Worm (Caenorhabditis elegans): ENCODE measurements around the gene lipl-6.

The lipl-6 gene

DNA sequence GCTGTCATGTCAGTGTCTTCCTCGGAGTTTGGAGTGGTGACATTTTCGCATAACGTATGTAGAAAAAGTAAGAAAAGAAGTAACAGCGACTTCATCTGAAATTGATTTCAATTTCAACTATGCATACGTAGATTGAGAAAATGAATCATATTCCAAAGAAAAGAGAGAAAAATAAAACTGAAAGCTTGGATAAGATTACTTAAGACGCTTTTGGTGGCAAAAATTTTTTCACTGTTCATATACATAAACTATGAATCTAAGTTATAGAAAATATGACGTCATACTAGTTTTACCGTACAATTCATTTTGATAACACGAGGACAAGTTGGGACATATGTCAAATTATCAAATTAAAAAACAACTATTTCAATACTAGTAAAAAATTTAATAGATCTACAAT lies at the start of gene lipl-6:
Gene lipl-6 (minus strand): TSS at position 101 of the 400 bp plus-strand sequence.
- TF ChIP-seq zip-2 (tag; optimal IDR thresholded peaks at IDR 0.05): no peak
- no peak for TF ChIP-seq spr-3 (GFP tag; optimal IDR thresholded peaks at IDR 0.05)
- TF ChIP-seq hif-1 (tag; optimal IDR thresholded peaks at IDR 0.05): no peak
- no peak for TF ChIP-seq lin-15B (tag; optimal IDR thresholded peaks at IDR 0.05)
- no peak for TF ChIP-seq aha-1 (tag)
- no peak for TF ChIP-seq fkh-10 (GFP tag; optimal IDR thresholded peaks at IDR 0.05)
- TF ChIP-seq unc-62 (GFP tag; optimal IDR thresholded peaks at IDR 0.05 in 1 of 2): no peak
- TF ChIP-seq unc-62 (tag; optimal IDR thresholded peaks at IDR 0.05): no peak
- no peak for TF ChIP-seq D1046.2 (GFP tag; IDR thresholded peaks at IDR 0.05)
- TF ChIP-seq ceh-20 (GFP tag; IDR thresholded peaks at IDR 0.05): no peak
- no peak for TF ChIP-seq nhr-48 (tag; optimal IDR thresholded peaks at IDR 0.05)
- no peak for TF ChIP-seq fos-1 (tag; optimal IDR thresholded peaks at IDR 0.05)
- TF ChIP-seq ceh-44 (GFP tag; IDR thresholded peaks at IDR 0.05): no peak
- TF ChIP-seq lim-7 (GFP tag; IDR thresholded peaks at IDR 0.05): no peak
- no peak for TF ChIP-seq tra-1 (GFP tag; IDR thresholded peaks at IDR 0.05)
- TF ChIP-seq daf-19 (GFP tag; conservative IDR thresholded peaks at IDR 0.05): no peak
- no peak for TF ChIP-seq skn-1 (tag; optimal IDR thresholded peaks at IDR 0.05)

DNA sequence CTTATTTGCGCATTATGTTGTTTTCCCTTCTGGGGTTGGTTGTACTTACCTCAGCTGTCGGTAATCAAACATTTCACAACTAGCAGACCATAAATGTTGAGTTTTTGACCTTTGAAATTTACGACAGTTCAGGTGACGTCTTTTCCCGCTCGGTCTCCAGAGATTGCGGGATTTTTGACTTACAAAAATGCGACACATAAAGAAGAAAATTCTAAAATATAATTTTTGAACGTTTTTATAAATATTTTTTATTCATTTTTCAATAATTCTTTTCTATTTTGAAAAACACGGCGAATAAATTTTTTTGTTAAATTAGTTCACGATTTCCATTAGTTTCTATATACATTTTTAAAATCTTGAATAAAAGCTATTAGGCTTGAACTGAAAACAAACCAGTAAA lies 48.7 kb upstream of the lipl-6 start, which contains the start of gene nhr-161:
Gene nhr-161 (minus strand): TSS at position 101 of the 400 bp plus-strand sequence.
- no peak for TF ChIP-seq T26A8.4 (GFP tag; IDR thresholded peaks at IDR 0.05)
- TF ChIP-seq F10B5.3 (tag; optimal IDR thresholded peaks at IDR 0.05): no peak
- no peak for TF ChIP-seq lin-15B (tag; optimal IDR thresholded peaks at IDR 0.05)
- TF ChIP-seq R02D3.7 (tag; optimal IDR thresholded peaks at IDR 0.05): no peak
- no peak for TF ChIP-seq egl-43 (GFP tag; IDR thresholded peaks at IDR 0.05)
- TF ChIP-seq zfp-2 (tag; optimal IDR thresholded peaks at IDR 0.05): no peak
- no peak for TF ChIP-seq mdl-1 (tag; optimal IDR thresholded peaks at IDR 0.05)

DNA sequence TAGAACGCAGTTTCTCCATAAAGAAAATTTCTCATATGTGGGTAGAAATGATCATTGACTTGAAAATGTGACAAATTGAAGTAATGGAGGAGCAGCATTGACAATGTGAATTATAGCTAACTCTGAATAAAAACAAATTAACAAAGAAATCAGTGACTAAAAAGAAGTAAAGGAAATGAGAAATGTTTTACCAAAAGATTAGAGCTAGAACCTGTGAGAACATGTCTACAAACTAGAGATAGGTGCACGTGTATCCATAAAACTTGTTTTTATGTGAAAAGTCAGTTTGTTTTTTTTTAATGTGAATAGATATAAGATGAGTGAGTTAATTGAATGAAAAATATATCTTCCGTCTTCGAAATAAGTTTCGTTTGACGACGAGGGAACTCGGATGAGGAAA lies 44.9 kb upstream of the lipl-6 start, which contains the start of gene sre-12:
Gene sre-12 (minus strand): TSS at position 101 of the 400 bp plus-strand sequence.
- TF ChIP-seq mdl-1 (tag; optimal IDR thresholded peaks at IDR 0.05) (no peak), lin-29 (GFP tag; IDR thresholded peaks at IDR 0.05) (no peak), Y75B8A.6 (GFP tag; IDR thresholded peaks at IDR 0.05) (no peak), egl-43 (GFP tag; IDR thresholded peaks at IDR 0.05) (no peak), nhr-41 (GFP tag; IDR thresholded peaks at IDR 0.05) (no peak), cey-2 (tag; optimal IDR thresholded peaks at IDR 0.05; ENCODE audit: borderline replicate concordance, insufficient read depth) (no peak), pha-4 (GFP tag; IDR thresholded peaks at IDR 0.05) (no peak), pha-4 (tag; optimal IDR thresholded peaks at IDR 0.05) (no peak), D1046.2 (GFP tag; IDR thresholded peaks at IDR 0.05) (no peak), F26F4.8 (GFP tag; conservative IDR thresholded peaks at IDR 0.05) (no peak), ctbp-1 (GFP tag; IDR thresholded peaks at IDR 0.05) (no peak), zag-1 (tag; optimal IDR thresholded peaks at IDR 0.05) (no peak), ceh-44 (GFP tag; IDR thresholded peaks at IDR 0.05) (no peak), php-3 (GFP tag; IDR thresholded peaks at IDR 0.05) (no peak), tag-97 (GFP tag; IDR thresholded peaks at IDR 0.05) (no peak), lin-15B (tag; optimal IDR thresholded peaks at IDR 0.05) (no peak)

DNA sequence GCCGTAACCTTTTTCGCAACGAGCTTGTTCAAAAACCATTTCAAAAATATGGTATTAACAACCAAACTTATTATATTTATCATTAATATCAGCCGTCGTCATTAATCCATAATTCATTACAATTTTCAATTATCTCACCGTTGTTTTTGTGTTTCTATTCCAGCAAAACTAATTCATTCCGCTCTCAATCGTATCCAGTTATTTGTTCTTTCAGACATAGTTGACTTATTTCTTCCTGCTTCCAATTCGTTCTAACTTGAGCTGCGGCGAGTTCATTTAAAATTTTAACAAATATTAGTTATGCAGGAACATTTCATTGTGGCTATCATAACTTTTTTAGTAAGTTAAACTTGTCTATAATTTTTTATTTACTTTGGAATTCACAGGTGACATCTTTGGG lies 41.9 kb upstream of the lipl-6 start, which contains the start of gene srx-16:
Gene srx-16 (plus strand): TSS at position 301 of the 400 bp plus-strand sequence.
- TF ChIP-seq R02D3.7 (tag; optimal IDR thresholded peaks at IDR 0.05): no peak
- TF ChIP-seq unc-62 (GFP tag; optimal IDR thresholded peaks at IDR 0.05 in 1 of 2): peak in 1 of 2 experiments; percentile 32
- no peak for TF ChIP-seq unc-62 (tag; optimal IDR thresholded peaks at IDR 0.05)
- TF ChIP-seq unc-130 (GFP tag; optimal IDR thresholded peaks at IDR 0.05): no peak
- no peak for TF ChIP-seq lir-3 (tag; optimal IDR thresholded peaks at IDR 0.05)
- no peak for TF ChIP-seq aha-1 (tag)
- TF ChIP-seq daf-16 (GFP tag; optimal IDR thresholded peaks at IDR 0.05): no peak
- no peak for TF ChIP-seq daf-16 (tag; optimal IDR thresholded peaks at IDR 0.05)
- TF ChIP-seq mes-2 (tag; optimal IDR thresholded peaks at IDR 0.05; ENCODE audit: poor library complexity, severe bottlenecking): no peak
- no peak for TF ChIP-seq madf-9 (GFP tag; conservative IDR thresholded peaks at IDR 0.05)
